Fruit fly (Drosophila melanogaster) whole organism, embryonic: ENCODE measurements around the gene ds.

Experiments
- ATbp ChIP-seq: fragments of 200-800 bp; sonication (Bioruptor generic); optimal IDR thresholded peaks from 2 replicates; lab custom pipeline; 2017; ENCODE audit warnings: missing biosample characterization, mild to moderate bottlenecking, missing genetic modification characterization, missing genetic modification reagents
- Bdp1 ChIP-seq: fragments of 200-800 bp; sonication (Bioruptor generic); optimal IDR thresholded peaks from 3 replicates; lab custom pipeline; 2016; ENCODE audit warnings: missing biosample characterization, missing genetic modification characterization
- CG10979 ChIP-seq: fragments of 200-800 bp; sonication (Bioruptor generic); optimal IDR thresholded peaks from 2 replicates; lab custom pipeline; 2018; ENCODE audit warnings: missing biosample characterization, mild to moderate bottlenecking, missing genetic modification characterization, moderate library complexity
- CG11504 ChIP-seq: fragments of 200-800 bp; sonication (Bioruptor generic); optimal IDR thresholded peaks from 3 replicates; lab custom pipeline; 2019; ENCODE audit warnings: missing biosample characterization, mild to moderate bottlenecking, missing genetic modification characterization, moderate library complexity
- CG1233 ChIP-seq: fragments of 200-800 bp; sonication (Bioruptor generic); optimal IDR thresholded peaks from 4 replicates; lab custom pipeline; 2018; ENCODE audit warnings: missing biosample characterization, mild to moderate bottlenecking, missing genetic modification characterization
- CG13775 ChIP-seq: fragments of 200-800 bp; sonication (Bioruptor generic); optimal IDR thresholded peaks from 3 replicates; lab custom pipeline; 2017; ENCODE audit warnings: missing biosample characterization, mild to moderate bottlenecking, missing genetic modification characterization
- CG15011 ChIP-seq: fragments of 200-800 bp; sonication (Bioruptor generic); optimal IDR thresholded peaks from 3 replicates; lab custom pipeline; 2018; ENCODE audit warnings: missing biosample characterization, mild to moderate bottlenecking, missing genetic modification characterization
- CG15479 ChIP-seq: fragments of 200-800 bp; sonication (Bioruptor generic); optimal IDR thresholded peaks from 3 replicates; lab custom pipeline; 2019; ENCODE audit warnings: missing biosample characterization, mild to moderate bottlenecking, missing genetic modification characterization, moderate library complexity
- CG15696 ChIP-seq: fragments of 200-800 bp; sonication (Bioruptor generic); optimal IDR thresholded peaks from 2 replicates; lab custom pipeline; 2019; ENCODE audit warnings: missing biosample characterization, mild to moderate bottlenecking, missing genetic modification characterization, moderate library complexity
- CG16815 ChIP-seq: fragments of 200-800 bp; sonication (Bioruptor generic); optimal IDR thresholded peaks from 3 replicates; lab custom pipeline; 2017; ENCODE audit warnings: missing biosample characterization, mild to moderate bottlenecking, missing genetic modification characterization
- CG17829 ChIP-seq: fragments of 200-800 bp; optimal IDR thresholded peaks from 2 replicates; lab custom pipeline; 2019; ENCODE audit warnings: missing biosample characterization, mild to moderate bottlenecking, missing genetic modification characterization, moderate library complexity
- CG2202 ChIP-seq: fragments of 200-800 bp; sonication (Bioruptor generic); optimal IDR thresholded peaks from 2 replicates; lab custom pipeline; 2018; ENCODE audit warnings: missing biosample characterization, mild to moderate bottlenecking, missing genetic modification characterization
- CG30431 ChIP-seq: fragments of 200-800 bp; sonication (Bioruptor generic); optimal IDR thresholded peaks from 2 replicates; lab custom pipeline; 2017; ENCODE audit warnings: missing biosample characterization, missing genetic modification characterization
- CG31441 ChIP-seq: fragments of 200-800 bp; sonication (Bioruptor generic); IDR thresholded peaks from 2 replicates; pipeline ENCODE4 v1.3.6; 2022; ENCODE audit warnings: missing biosample characterization, missing genetic modification characterization
- CG43689 ChIP-seq: fragments of 200-800 bp; sonication (Bioruptor generic); IDR thresholded peaks from 2 replicates; pipeline ENCODE4 v1.3.6; 2022; ENCODE audit warnings: missing biosample characterization, missing genetic modification characterization
- CG7372 ChIP-seq: fragments of 200-800 bp; sonication (Bioruptor generic); IDR thresholded peaks from 2 replicates; pipeline ENCODE4 v1.3.6; 2022; ENCODE audit warnings: missing biosample characterization, missing genetic modification characterization
- CG7987 ChIP-seq: fragments of 200-800 bp; sonication (Bioruptor generic); optimal IDR thresholded peaks from 2 replicates; lab custom pipeline; 2018; ENCODE audit warnings: missing biosample characterization, mild to moderate bottlenecking, missing genetic modification characterization, moderate library complexity
- CG8924 ChIP-seq: fragments of 200-800 bp; optimal IDR thresholded peaks from 3 replicates; lab custom pipeline; 2019; ENCODE audit warnings: missing biosample characterization, mild to moderate bottlenecking, missing genetic modification characterization, moderate library complexity
- CHES-1-like ChIP-seq: fragments of 200-800 bp; sonication (Bioruptor generic); optimal IDR thresholded peaks from 2 replicates; lab custom pipeline; 2016; ENCODE audit warnings: missing biosample characterization, missing genetic modification characterization
- Drgx ChIP-seq: fragments of 200-800 bp; sonication (Bioruptor generic); IDR thresholded peaks from 2 replicates; pipeline ENCODE4 v1.3.6; 2022; ENCODE audit warnings: missing biosample characterization, missing genetic modification characterization
- E2f2 ChIP-seq: fragments of 200-800 bp; sonication (Bioruptor generic); IDR thresholded peaks from 2 replicates; pipeline ENCODE4 v1.3.6; 2022; ENCODE audit warnings: missing biosample characterization, missing genetic modification characterization
- HHEX ChIP-seq: fragments of 200-800 bp; sonication (Bioruptor generic); optimal IDR thresholded peaks from 3 replicates; lab custom pipeline; 2017; ENCODE audit warnings: missing biosample characterization, mild to moderate bottlenecking, missing genetic modification characterization, missing genetic modification reagents
- HmgZ ChIP-seq: fragments of 200-800 bp; sonication (Bioruptor generic); optimal IDR thresholded peaks from 2 replicates; lab custom pipeline; 2018; ENCODE audit warnings: missing biosample characterization, mild to moderate bottlenecking, missing genetic modification characterization
- Mrtf ChIP-seq: fragments of 200-800 bp; sonication (Bioruptor generic); IDR thresholded peaks from 3 replicates; pipeline ENCODE4 v1.3.6; 2022; ENCODE audit warnings: missing biosample characterization, missing genetic modification characterization
- NC2α ChIP-seq: fragments of 200-800 bp; sonication (Bioruptor generic); optimal IDR thresholded peaks from 2 replicates; lab custom pipeline; 2016; ENCODE audit warnings: missing biosample characterization, missing genetic modification characterization
- Sox100B ChIP-seq: fragments of 200-800 bp; sonication (Bioruptor generic); optimal IDR thresholded peaks from 3 replicates; lab custom pipeline; 2018; ENCODE audit warnings: missing biosample characterization, mild to moderate bottlenecking, missing genetic modification characterization
- Spps ChIP-seq: fragments of 200-800 bp; sonication (Bioruptor generic); optimal IDR thresholded peaks from 2 replicates; lab custom pipeline; 2018; ENCODE audit warnings: missing biosample characterization, mild to moderate bottlenecking, missing genetic modification characterization
- Trl ChIP-seq, 3 experiments: fragments of >200 bp in 2 of 3; fragments of 200-800 bp in 1 of 3; sonication (Bioruptor generic) in 1 of 3; optimal IDR thresholded peaks; 2 replicates in 1 of 3; 3 replicates in 2 of 3; lab custom pipeline; 2016 to 2017; ENCODE audit warnings: missing biosample characterization in 1 of 3, missing genetic modification characterization in 1 of 3
- ac ChIP-seq: fragments of 200-800 bp; sonication (Bioruptor generic); optimal IDR thresholded peaks from 3 replicates; lab custom pipeline; 2017; ENCODE audit warnings: missing biosample characterization, mild to moderate bottlenecking, missing genetic modification characterization
- ap ChIP-seq: fragments of 200-800 bp; sonication (Bioruptor generic); IDR thresholded peaks from 2 replicates; pipeline ENCODE4 v1.3.6; 2022; ENCODE audit warnings: missing biosample characterization, missing genetic modification characterization
- ara ChIP-seq: fragments of 200-800 bp; sonication (Bioruptor generic); IDR thresholded peaks from 2 replicates; pipeline ENCODE4 v1.3.6; 2022; ENCODE audit warnings: missing biosample characterization, missing genetic modification characterization
- cato ChIP-seq: fragments of 200-800 bp; sonication (Bioruptor generic); optimal IDR thresholded peaks from 2 replicates; lab custom pipeline; 2016; ENCODE audit warnings: missing biosample characterization, missing genetic modification characterization, borderline replicate concordance
- chm ChIP-seq: fragments of 200-800 bp; sonication (Bioruptor generic); IDR thresholded peaks from 2 replicates; pipeline ENCODE4 v1.3.6; 2022; ENCODE audit warnings: missing biosample characterization, missing genetic modification characterization
- dimm ChIP-seq: fragments of 200-800 bp; sonication (Bioruptor generic); IDR thresholded peaks from 2 replicates; pipeline ENCODE4 v1.3.6; 2022; ENCODE audit warnings: missing biosample characterization, missing genetic modification characterization
- dmrt11E ChIP-seq: fragments of 200-800 bp; sonication (Bioruptor generic); optimal IDR thresholded peaks from 3 replicates; lab custom pipeline; 2018; ENCODE audit warnings: missing biosample characterization, mild to moderate bottlenecking, missing genetic modification characterization, moderate library complexity
- eyg ChIP-seq: fragments of 200-800 bp; sonication (Bioruptor generic); optimal IDR thresholded peaks from 3 replicates; lab custom pipeline; 2016; ENCODE audit warnings: missing biosample characterization, missing genetic modification characterization
- gem ChIP-seq: fragments of 200-800 bp; sonication (Bioruptor generic); optimal IDR thresholded peaks from 2 replicates; lab custom pipeline; 2019; ENCODE audit warnings: missing biosample characterization, mild to moderate bottlenecking, missing genetic modification characterization, moderate library complexity
- ken ChIP-seq: fragments of 200-800 bp; sonication (Bioruptor generic); IDR thresholded peaks from 3 replicates; pipeline ENCODE4 v1.3.6; 2022; ENCODE audit warnings: missing biosample characterization, missing genetic modification characterization
- nmo ChIP-seq: fragments of 200-800 bp; sonication (Bioruptor generic); optimal IDR thresholded peaks from 2 replicates; lab custom pipeline; 2018; ENCODE audit warnings: missing biosample characterization, mild to moderate bottlenecking, missing genetic modification characterization, moderate library complexity
- p53 ChIP-seq: fragments of 200-800 bp; sonication (Bioruptor generic); optimal IDR thresholded peaks from 2 replicates; lab custom pipeline; 2016; ENCODE audit warnings: missing biosample characterization, missing genetic modification characterization
- peb ChIP-seq: fragments of 200-800 bp; sonication (Bioruptor generic); IDR thresholded peaks from 2 replicates; pipeline ENCODE4 v1.3.6; 2022; ENCODE audit warnings: missing biosample characterization, missing genetic modification characterization
- sc ChIP-seq, 3 experiments: fragments of >200 bp in 2 of 3; fragments of 200-800 bp in 1 of 3; sonication (Bioruptor generic) in 1 of 3; optimal IDR thresholded peaks; 2 replicates in 2 of 3; 3 replicates in 1 of 3; lab custom pipeline; 2017; ENCODE audit warnings: mild to moderate bottlenecking in 1 of 3, missing biosample characterization in 1 of 3, missing genetic modification characterization in 1 of 3, missing genetic modification reagents in 1 of 3
- seq ChIP-seq: fragments of 200-800 bp; sonication (Bioruptor generic); IDR thresholded peaks from 2 replicates; pipeline ENCODE4 v1.3.6; 2022; ENCODE audit warnings: missing biosample characterization, missing genetic modification characterization
- shn ChIP-seq: fragments of 200-800 bp; sonication (Bioruptor generic); optimal IDR thresholded peaks from 3 replicates; lab custom pipeline; 2016; ENCODE audit warnings: missing biosample characterization, missing genetic modification characterization
- sqz ChIP-seq: fragments of 200-800 bp; sonication (Bioruptor generic); optimal IDR thresholded peaks from 3 replicates; lab custom pipeline; 2018; ENCODE audit warnings: missing biosample characterization, mild to moderate bottlenecking, missing genetic modification characterization
- ssp ChIP-seq: fragments of 200-800 bp; sonication (Bioruptor generic); IDR thresholded peaks from 2 replicates; pipeline ENCODE4 v1.3.6; 2022; ENCODE audit warnings: missing biosample characterization, missing genetic modification characterization
- trem ChIP-seq: fragments of 200-800 bp; optimal IDR thresholded peaks from 3 replicates; lab custom pipeline; 2019; ENCODE audit warnings: missing biosample characterization, mild to moderate bottlenecking, missing genetic modification characterization, moderate library complexity
- vvl ChIP-seq: fragments of 200-800 bp; sonication (Bioruptor generic); IDR thresholded peaks from 2 replicates; pipeline ENCODE4 v1.3.6; 2022; ENCODE audit warnings: missing biosample characterization, missing genetic modification characterization
- wek ChIP-seq: fragments of 200-800 bp; sonication (Bioruptor generic); optimal IDR thresholded peaks from 3 replicates; lab custom pipeline; 2018; ENCODE audit warnings: missing biosample characterization, mild to moderate bottlenecking, missing genetic modification characterization, moderate library complexity
- zen ChIP-seq: fragments of 200-800 bp; sonication (Bioruptor generic); optimal IDR thresholded peaks from 3 replicates; lab custom pipeline; 2018; ENCODE audit warnings: missing biosample characterization, mild to moderate bottlenecking, missing genetic modification characterization, moderate library complexity

Gene ds

DNA sequence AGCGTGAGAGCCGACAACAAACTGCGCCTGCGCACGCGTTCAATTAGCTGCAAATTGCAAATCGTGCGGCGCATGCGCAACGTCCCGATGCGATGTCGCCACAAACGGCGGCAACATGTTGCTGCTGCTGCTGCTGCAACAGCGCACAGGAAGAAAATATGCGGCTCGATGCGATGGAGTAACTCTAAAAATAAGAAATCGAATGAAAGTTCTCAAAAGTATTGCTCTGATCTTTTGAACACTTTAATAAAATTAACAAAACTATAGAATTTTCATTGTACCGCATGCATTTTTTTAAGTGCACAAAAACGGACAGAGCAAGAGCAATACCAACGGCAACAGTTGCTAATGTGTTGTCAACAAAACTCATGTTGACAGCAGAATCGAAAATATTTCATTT, 108.6 kb downstream of the ds start (continued):
- TF ChIP-seq CG15696 (tag; lab: Kevin White, UChicago) = peak; percentile 70
- TF ChIP-seq chm (GFP tag; lab: Robert Waterston, UW) = no peak; the same call in 1 of the 2 replicates
- TF ChIP-seq eyg (GFP tag; lab: Kevin White, UChicago) = no peak
- TF ChIP-seq Mrtf (GFP tag; lab: Robert Waterston, UW) = peak; percentile 28; the same call in 1 of the 3 replicates
- TF ChIP-seq CG31441 (GFP tag; lab: Robert Waterston, UW) = peak; percentile 40; the same call in 1 of the 2 replicates
- TF ChIP-seq Bdp1 (GFP tag; lab: Kevin White, UChicago) = peak; percentile 32
- peak; percentile 43 for TF ChIP-seq trem (tag; lab: Kevin White, UChicago)
- no peak for TF ChIP-seq HmgZ (tag; lab: Kevin White, UChicago)
- TF ChIP-seq ATbp (GFP tag; lab: Kevin White, UChicago) = peak; percentile 29
- TF ChIP-seq ara (GFP tag; lab: Robert Waterston, UW) = peak; percentile 78
- TF ChIP-seq CG7372 (GFP tag; lab: Robert Waterston, UW) = no peak
- TF ChIP-seq CG8924 (tag; lab: Kevin White, UChicago) = peak; percentile 33
- peak; percentile 67 for TF ChIP-seq gem (tag; lab: Kevin White, UChicago)
- TF ChIP-seq peb (GFP tag; lab: Robert Waterston, UW) = peak; percentile 71
- TF ChIP-seq nmo (GFP tag; lab: Kevin White, UChicago) = peak; percentile 22
- TF ChIP-seq CG15011 (GFP tag; lab: Kevin White, UChicago) = no peak
- TF ChIP-seq sqz (GFP tag; lab: Kevin White, UChicago) = no peak
- TF ChIP-seq Spps (tag; lab: Kevin White, UChicago) = peak; percentile 46
- TF ChIP-seq CG11504 (tag; lab: Kevin White, UChicago) = peak; percentile 89
- no peak for TF ChIP-seq CG7987 (GFP tag; lab: Kevin White, UChicago)
- TF ChIP-seq seq (GFP tag; lab: Robert Waterston, UW) = no peak
- peak; percentile 17; the same call in 1 of the 2 replicates for TF ChIP-seq E2f2
- peak; percentile 72 for TF ChIP-seq CG10979
- peak; percentile 15 for TF ChIP-seq CHES-1-like (GFP tag; lab: Kevin White, UChicago)
- TF ChIP-seq p53 = no peak
- TF ChIP-seq Sox100B (GFP tag; lab: Kevin White, UChicago) = no peak
- 0 out of 2 replicates have a peak, but pooled peaks have one; percentile 19 for TF ChIP-seq ssp (GFP tag; lab: Robert Waterston, UW)
- TF ChIP-seq shn (GFP tag; lab: Kevin White, UChicago) = peak; percentile 12
- TF ChIP-seq dimm (GFP tag; lab: Robert Waterston, UW) = no peak
- no peak for TF ChIP-seq CG43689 (GFP tag; lab: Robert Waterston, UW)
- TF ChIP-seq vvl = peak; percentile 27; the same call in 1 of the 2 replicates
- TF ChIP-seq CG2202 (tag; lab: Kevin White, UChicago) = peak; percentile 39
- TF ChIP-seq sc (optimal IDR thresholded peaks at IDR 0.05; lab: Kevin White, UChicago) = no peak
- TF ChIP-seq sc (GFP tag; optimal IDR thresholded peaks at IDR 0.05; lab: Kevin White, UChicago) = peak; percentile 41
- TF ChIP-seq Trl (optimal IDR thresholded peaks at IDR 0.05; lab: Kevin White, UChicago) = no peak
- TF ChIP-seq Trl (GFP tag; optimal IDR thresholded peaks at IDR 0.05; lab: Kevin White, UChicago) = peak; percentile 13
- TF ChIP-seq ap = no peak
- peak; percentile 16 for TF ChIP-seq cato
- TF ChIP-seq NC2α (GFP tag; lab: Kevin White, UChicago) = no peak
- no peak for TF ChIP-seq ac (GFP tag; lab: Kevin White, UChicago)
- no peak for TF ChIP-seq wek (GFP tag; lab: Kevin White, UChicago)
- peak; percentile 36 for TF ChIP-seq CG13775 (GFP tag; lab: Kevin White, UChicago)
- peak; percentile 77 for TF ChIP-seq dmrt11E (tag; lab: Kevin White, UChicago)
- peak; percentile 5 for TF ChIP-seq CG1233
- peak; percentile 92 for TF ChIP-seq Drgx
- peak; percentile 43 for TF ChIP-seq CG30431 (GFP tag; lab: Kevin White, UChicago)
- no peak for TF ChIP-seq HHEX (GFP tag; lab: Kevin White, UChicago)
- TF ChIP-seq ken (GFP tag; lab: Robert Waterston, UW) = 0 out of 3 replicates have a peak, but pooled peaks have one; percentile 48
- TF ChIP-seq CG17829 = peak; percentile 63
- TF ChIP-seq CG16815 (GFP tag; lab: Kevin White, UChicago) = peak; percentile 67
- peak; percentile 84 for TF ChIP-seq zen (tag; lab: Kevin White, UChicago)
- TF ChIP-seq CG15479 = peak; percentile 30
